Worm (Caenorhabditis elegans) whole organism, young adult: ENCODE data around the gene cwn-1.

Experiments used
- Y53F4B.3 ChIP-seq: fragments of 200-800 bp; sonication (Bioruptor generic); IDR thresholded peaks from 2 replicates; pipeline ENCODE4 v1.3.6; 2022; ENCODE audit warnings: missing genetic modification reagents, missing genetic modification characterization, missing compliant biosample characterization
- Y67H2A.10 ChIP-seq: fragments of 200-800 bp; sonication (Bioruptor generic); conservative IDR thresholded peaks from 2 replicates; pipeline ENCODE4 v1.3.6; 2022; ENCODE audit warnings: missing genetic modification reagents, missing genetic modification characterization, missing compliant biosample characterization
- die-1 ChIP-seq: sonication (generic microtip); optimal IDR thresholded peaks from 2 replicates; lab custom pipeline; 2016; ENCODE audit warnings: missing genotype, mild to moderate bottlenecking, missing genetic modification characterization, missing compliant biosample characterization
- fkh-3 ChIP-seq: sonication (generic microtip); optimal IDR thresholded peaks from 2 replicates; lab custom pipeline; 2016; ENCODE audit warnings: mild to moderate bottlenecking, missing genetic modification characterization, missing compliant biosample characterization
- gei-17 ChIP-seq: fragments of 200-800 bp; sonication (Bioruptor generic); optimal IDR thresholded peaks from 2 replicates; lab custom pipeline; 2018; ENCODE audit warnings: mild to moderate bottlenecking, missing genetic modification characterization, missing compliant biosample characterization
- hlh-12 ChIP-seq: sonication (generic microtip); optimal IDR thresholded peaks from 2 replicates; lab custom pipeline; 2016; ENCODE audit warnings: missing genetic modification characterization, missing compliant biosample characterization
- hrde-1 ChIP-seq: sonication (generic microtip); optimal IDR thresholded peaks from 2 replicates; lab custom pipeline; 2016; ENCODE audit warnings: missing genetic modification characterization, mild to moderate bottlenecking, missing compliant biosample characterization, moderate library complexity, missing genotype, missing genetic modification reagents, borderline replicate concordance
- lag-1 ChIP-seq: fragments of 200-800 bp; sonication (Bioruptor generic); IDR thresholded peaks from 2 replicates; pipeline ENCODE4 v1.3.6; 2022; ENCODE audit warnings: missing genetic modification reagents, missing genetic modification characterization, missing compliant biosample characterization
- lin-26 ChIP-seq: fragments of 200-800 bp; sonication (Bioruptor generic); IDR thresholded peaks from 2 replicates; pipeline ENCODE4 v1.3.6; 2022; ENCODE audit warnings: missing genetic modification reagents, missing genetic modification characterization, missing compliant biosample characterization
- lin-35 ChIP-seq, 3 experiments: fragments of 150-350 bp in 2 of 3; sonication (generic microtip) in 1 of 3; optimal IDR thresholded peaks; 2 replicates each; lab custom pipeline; 2014 to 2018; ENCODE audit warnings: missing biosample characterization in 3 of 3, missing genetic modification characterization in 3 of 3, missing genetic modification reagents in 3 of 3
- lin-54 ChIP-seq: fragments of 200-800 bp; sonication (Bioruptor generic); optimal IDR thresholded peaks from 2 replicates; lab custom pipeline; 2018; ENCODE audit warnings: mild to moderate bottlenecking, missing genetic modification characterization, missing compliant biosample characterization
- unc-62 ChIP-seq: fragments of 150-350 bp; optimal IDR thresholded peaks from 2 replicates; lab custom pipeline; 2014; ENCODE audit warnings: missing biosample characterization, missing genetic modification reagents, missing genetic modification characterization

DNA sequence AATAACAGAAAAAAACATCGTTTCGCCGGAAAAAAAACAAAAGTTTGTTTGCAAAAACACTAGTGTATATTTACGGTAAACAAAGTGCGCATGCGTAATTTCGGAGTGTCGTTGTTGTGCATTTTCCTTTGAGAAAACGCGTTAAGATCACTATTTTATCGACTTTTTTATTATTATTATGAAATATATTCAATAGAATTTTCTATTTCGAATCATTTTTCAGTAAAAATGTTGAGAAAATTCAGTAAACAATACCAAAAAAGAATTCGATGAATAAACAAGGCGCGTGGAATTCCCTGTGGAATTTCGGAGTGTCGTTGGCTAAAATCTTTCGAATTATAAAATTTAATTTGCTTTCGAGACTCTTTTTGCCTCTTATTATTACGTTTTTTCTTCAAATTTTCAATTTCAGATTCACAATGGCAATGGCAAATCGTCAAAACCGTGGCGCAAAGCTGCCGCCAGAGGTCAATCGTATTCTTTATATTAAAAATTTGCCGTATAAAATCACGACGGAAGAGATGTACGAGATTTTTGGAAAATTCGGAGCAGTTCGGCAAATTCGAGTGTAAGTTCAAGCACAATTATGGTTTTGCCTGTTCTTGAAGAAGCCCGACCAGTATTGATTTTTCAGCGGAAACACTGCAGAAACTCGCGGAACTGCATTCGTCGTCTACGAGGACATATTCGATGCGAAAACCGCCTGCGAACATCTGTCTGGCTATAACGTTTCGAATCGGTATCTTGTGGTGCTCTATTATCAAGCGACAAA is 35.2 kb downstream of the cwn-1 start, which contains the start of the genes luc-7L3 and sftb-6:
- TF ChIP-seq lag-1 (GFP tag; lab: Robert Waterston, UW) (no peak), hlh-12 (tag; lab: Kevin White, UChicago) (no peak), fkh-3 (no peak), Y53F4B.3 (GFP tag; lab: Robert Waterston, UW) (no peak), hrde-1 (tag; lab: Kevin White, UChicago) (no peak), unc-62 (GFP tag; lab: Kevin White, UChicago) (no peak), lin-54 (GFP tag; lab: Kevin White, UChicago) (no peak), gei-17 (GFP tag; lab: Kevin White, UChicago) (no peak), Y67H2A.10 (GFP tag; lab: Robert Waterston, UW) (no peak), die-1 (no peak), lin-35 (GFP tag; optimal IDR thresholded peaks at IDR 0.05; lab: Kevin White, UChicago) (no peak), lin-26 (GFP tag; lab: Robert Waterston, UW) (no peak)
